Fruit fly (Drosophila melanogaster) whole organism, embryonic: Measurements from ENCODE around the gene Trm7-32.

Experiments used
- ATbp ChIP-seq: fragments of 200-800 bp; sonication (Bioruptor generic); optimal IDR thresholded peaks from 2 replicates; lab custom pipeline; 2017; ENCODE audit warnings: missing biosample characterization, mild to moderate bottlenecking, missing genetic modification characterization, missing genetic modification reagents
- Bteb2 ChIP-seq: fragments of 200-800 bp; sonication (Bioruptor generic); optimal IDR thresholded peaks from 2 replicates; lab custom pipeline; 2016; ENCODE audit warnings: missing biosample characterization, missing genetic modification characterization
- CG15479 ChIP-seq: fragments of 200-800 bp; sonication (Bioruptor generic); optimal IDR thresholded peaks from 3 replicates; lab custom pipeline; 2019; ENCODE audit warnings: missing biosample characterization, mild to moderate bottlenecking, missing genetic modification characterization, moderate library complexity
- CG15601 ChIP-seq: fragments of 200-800 bp; sonication (Bioruptor generic); optimal IDR thresholded peaks from 3 replicates; lab custom pipeline; 2019; ENCODE audit warnings: missing biosample characterization, mild to moderate bottlenecking, missing genetic modification characterization, moderate library complexity
- CG16815 ChIP-seq: fragments of 200-800 bp; sonication (Bioruptor generic); optimal IDR thresholded peaks from 3 replicates; lab custom pipeline; 2017; ENCODE audit warnings: missing biosample characterization, mild to moderate bottlenecking, missing genetic modification characterization
- CG17385 ChIP-seq: fragments of 200-800 bp; sonication (Bioruptor generic); optimal IDR thresholded peaks from 3 replicates; lab custom pipeline; 2018; ENCODE audit warnings: missing biosample characterization, mild to moderate bottlenecking, missing genetic modification characterization
- CG17568 ChIP-seq: fragments of 200-800 bp; sonication (Bioruptor generic); optimal IDR thresholded peaks from 2 replicates; lab custom pipeline; 2018; ENCODE audit warnings: missing biosample characterization, mild to moderate bottlenecking, missing genetic modification characterization, moderate library complexity
- CG18619 ChIP-seq: fragments of 200-800 bp; sonication (Bioruptor generic); optimal IDR thresholded peaks from 3 replicates; lab custom pipeline; 2017; ENCODE audit warnings: missing biosample characterization, mild to moderate bottlenecking, missing genetic modification characterization
- CG2129 ChIP-seq: fragments of 200-800 bp; sonication (Bioruptor generic); IDR thresholded peaks from 2 replicates; pipeline ENCODE4 v1.3.6; 2022; ENCODE audit warnings: missing biosample characterization, missing genetic modification characterization; ENCODE audit not compliant: partially characterized antibody
- CG2678 ChIP-seq: fragments of 200-800 bp; sonication (Bioruptor generic); optimal IDR thresholded peaks from 3 replicates; lab custom pipeline; 2019; ENCODE audit warnings: missing biosample characterization, mild to moderate bottlenecking, missing genetic modification characterization, moderate library complexity
- CG3995 ChIP-seq: fragments of 200-800 bp; sonication (Bioruptor generic); optimal IDR thresholded peaks from 3 replicates; lab custom pipeline; 2016; ENCODE audit warnings: missing biosample characterization, missing genetic modification characterization
- CG4282 ChIP-seq: fragments of 200-800 bp; sonication (Bioruptor generic); optimal IDR thresholded peaks from 2 replicates; lab custom pipeline; 2016; ENCODE audit warnings: missing biosample characterization, missing genetic modification characterization
- CG6175 ChIP-seq: fragments of 200-800 bp; sonication (Bioruptor generic); IDR thresholded peaks from 3 replicates; pipeline ENCODE4 v1.3.6; 2022; ENCODE audit warnings: missing biosample characterization, missing genetic modification characterization
- CG6683 ChIP-seq: fragments of 200-800 bp; sonication (Bioruptor generic); optimal IDR thresholded peaks from 2 replicates; lab custom pipeline; 2017; ENCODE audit warnings: missing biosample characterization, mild to moderate bottlenecking, missing genetic modification characterization, missing genetic modification reagents
- CG9609 ChIP-seq: fragments of 200-800 bp; sonication (Bioruptor generic); optimal IDR thresholded peaks from 3 replicates; lab custom pipeline; 2016; ENCODE audit warnings: missing biosample characterization, missing genetic modification characterization
- CHES-1-like ChIP-seq: fragments of 200-800 bp; sonication (Bioruptor generic); optimal IDR thresholded peaks from 2 replicates; lab custom pipeline; 2016; ENCODE audit warnings: missing biosample characterization, missing genetic modification characterization
- Camta ChIP-seq: fragments of 200-800 bp; sonication (Bioruptor generic); optimal IDR thresholded peaks from 2 replicates; lab custom pipeline; 2016; ENCODE audit warnings: missing biosample characterization, missing genetic modification characterization
- CrebB ChIP-seq: fragments of 200-800 bp; sonication (Bioruptor generic); optimal IDR thresholded peaks from 3 replicates; lab custom pipeline; 2018; ENCODE audit warnings: missing biosample characterization, mild to moderate bottlenecking, missing genetic modification characterization
- Jarid2 ChIP-seq: fragments of 200-800 bp; sonication (Bioruptor generic); optimal IDR thresholded peaks from 3 replicates; lab custom pipeline; 2017; ENCODE audit warnings: mild to moderate bottlenecking, missing biosample characterization, missing genetic modification reagents, missing genetic modification characterization
- MBD-R2 ChIP-seq: fragments of 200-800 bp; sonication (Bioruptor generic); IDR thresholded peaks from 2 replicates; pipeline ENCODE4 v1.3.6; 2022; ENCODE audit warnings: missing biosample characterization, missing genetic modification characterization
- MESR4 ChIP-seq: fragments of 200-800 bp; sonication (Bioruptor generic); optimal IDR thresholded peaks from 2 replicates; lab custom pipeline; 2018; ENCODE audit warnings: missing biosample characterization, mild to moderate bottlenecking, missing genetic modification characterization, moderate library complexity
- Mrtf ChIP-seq: fragments of 200-800 bp; sonication (Bioruptor generic); IDR thresholded peaks from 3 replicates; pipeline ENCODE4 v1.3.6; 2022; ENCODE audit warnings: missing biosample characterization, missing genetic modification characterization
- Myb ChIP-seq: fragments of 200-800 bp; sonication (Bioruptor generic); optimal IDR thresholded peaks from 2 replicates; lab custom pipeline; 2016; ENCODE audit warnings: missing biosample characterization, missing genetic modification characterization
- Opbp ChIP-seq: fragments of 200-800 bp; sonication (Bioruptor generic); IDR thresholded peaks from 3 replicates; pipeline ENCODE4 v1.3.6; 2022; ENCODE audit warnings: missing biosample characterization, missing genetic modification characterization; ENCODE audit not compliant: partially characterized antibody
- PHDP ChIP-seq: fragments of 200-800 bp; sonication (Bioruptor generic); optimal IDR thresholded peaks from 3 replicates; lab custom pipeline; 2018; ENCODE audit warnings: missing biosample characterization, mild to moderate bottlenecking, missing genetic modification characterization, moderate library complexity
- Rfx ChIP-seq: fragments of 200-800 bp; sonication (Bioruptor generic); IDR thresholded peaks from 2 replicates; pipeline ENCODE4 v1.3.6; 2022; ENCODE audit warnings: missing biosample characterization, missing genetic modification characterization
- Six4 ChIP-seq: fragments of 200-800 bp; sonication (Bioruptor generic); optimal IDR thresholded peaks from 2 replicates; lab custom pipeline; 2016; ENCODE audit warnings: missing biosample characterization, missing genetic modification characterization
- Sox100B ChIP-seq: fragments of 200-800 bp; sonication (Bioruptor generic); optimal IDR thresholded peaks from 3 replicates; lab custom pipeline; 2018; ENCODE audit warnings: missing biosample characterization, mild to moderate bottlenecking, missing genetic modification characterization
- az2 ChIP-seq: fragments of 200-800 bp; sonication (Bioruptor generic); optimal IDR thresholded peaks from 3 replicates; lab custom pipeline; 2016; ENCODE audit warnings: missing biosample characterization, missing genetic modification characterization
- bsh ChIP-seq, 2 experiments: fragments of 200-800 bp; sonication (Bioruptor generic); optimal IDR thresholded peaks; 2 replicates each; lab custom pipeline; 2017 to 2018; ENCODE audit warnings: mild to moderate bottlenecking in 2 of 2, missing biosample characterization in 2 of 2, missing genetic modification characterization in 2 of 2, moderate library complexity in 1 of 2
- crc ChIP-seq: fragments of 200-800 bp; sonication (Bioruptor generic); optimal IDR thresholded peaks from 2 replicates; lab custom pipeline; 2016; ENCODE audit warnings: missing biosample characterization, missing genetic modification characterization
- dm ChIP-seq: fragments of 200-800 bp; sonication (Bioruptor generic); optimal IDR thresholded peaks from 3 replicates; lab custom pipeline; 2016; ENCODE audit warnings: missing biosample characterization, missing genetic modification characterization
- dysf ChIP-seq: fragments of 200-800 bp; sonication (Bioruptor generic); IDR thresholded peaks from 3 replicates; pipeline ENCODE4 v1.3.6; 2022; ENCODE audit warnings: missing biosample characterization, missing genetic modification characterization
- gem ChIP-seq: fragments of 200-800 bp; sonication (Bioruptor generic); optimal IDR thresholded peaks from 2 replicates; lab custom pipeline; 2019; ENCODE audit warnings: missing biosample characterization, mild to moderate bottlenecking, missing genetic modification characterization, moderate library complexity
- klu ChIP-seq: fragments of 200-800 bp; sonication (Bioruptor generic); IDR thresholded peaks from 2 replicates; pipeline ENCODE4 v1.3.6; 2022; ENCODE audit warnings: missing biosample characterization, missing genetic modification characterization
- lov ChIP-seq, 2 experiments: fragments of 200-800 bp in 1 of 2; fragments of >200 bp in 1 of 2; sonication (Bioruptor generic) in 1 of 2; IDR thresholded peaks in 1 of 2; optimal IDR thresholded peaks in 1 of 2; 2 replicates in 1 of 2; 3 replicates in 1 of 2; pipeline versions ENCODE4 v1.3.6 to Lab custom; 2017 to 2022; ENCODE audit warnings: missing biosample characterization in 1 of 2, missing genetic modification characterization in 1 of 2
- pros ChIP-seq: fragments of 200-800 bp; sonication (Bioruptor generic); optimal IDR thresholded peaks from 3 replicates; lab custom pipeline; 2019; ENCODE audit warnings: missing biosample characterization, mild to moderate bottlenecking, missing genetic modification characterization, moderate library complexity
- psq ChIP-seq: fragments of 200-800 bp; sonication (Bioruptor generic); optimal IDR thresholded peaks from 2 replicates; lab custom pipeline; 2017; ENCODE audit warnings: missing biosample characterization, missing genetic modification characterization
- slbo ChIP-seq: fragments of 200-800 bp; sonication (Bioruptor generic); IDR thresholded peaks from 2 replicates; pipeline ENCODE4 v1.3.6; 2022; ENCODE audit warnings: missing biosample characterization, missing genetic modification characterization
- sna ChIP-seq: fragments of 200-800 bp; sonication (Bioruptor generic); IDR thresholded peaks from 2 replicates; pipeline ENCODE4 v1.3.6; 2022; ENCODE audit warnings: missing biosample characterization, missing genetic modification characterization; ENCODE audit not compliant: partially characterized antibody
- ssp ChIP-seq: fragments of 200-800 bp; sonication (Bioruptor generic); IDR thresholded peaks from 2 replicates; pipeline ENCODE4 v1.3.6; 2022; ENCODE audit warnings: missing biosample characterization, missing genetic modification characterization
- tio ChIP-seq: fragments of 200-800 bp; sonication (Bioruptor generic); optimal IDR thresholded peaks from 2 replicates; lab custom pipeline; 2017; ENCODE audit warnings: missing biosample characterization, missing genetic modification characterization, inconsistent platforms
- tna ChIP-seq: fragments of 200-800 bp; sonication (Bioruptor generic); IDR thresholded peaks from 2 replicates; pipeline ENCODE4 v1.3.6; 2022; ENCODE audit warnings: missing biosample characterization, missing genetic modification characterization; ENCODE audit not compliant: partially characterized antibody
- tup ChIP-seq: fragments of 200-800 bp; sonication (Bioruptor generic); optimal IDR thresholded peaks from 2 replicates; lab custom pipeline; 2016; ENCODE audit warnings: missing biosample characterization, mild to moderate bottlenecking, missing genetic modification characterization, moderate library complexity
- tx ChIP-seq: fragments of 200-800 bp; sonication (Bioruptor generic); optimal IDR thresholded peaks from 2 replicates; lab custom pipeline; 2016; ENCODE audit warnings: missing biosample characterization, missing genetic modification characterization
- vvl ChIP-seq: fragments of 200-800 bp; sonication (Bioruptor generic); IDR thresholded peaks from 2 replicates; pipeline ENCODE4 v1.3.6; 2022; ENCODE audit warnings: missing biosample characterization, missing genetic modification characterization
- wdn ChIP-seq: fragments of 200-800 bp; sonication (Bioruptor generic); IDR thresholded peaks from 2 replicates; pipeline ENCODE4 v1.3.6; 2022; ENCODE audit warnings: missing biosample characterization, missing genetic modification characterization
- wek ChIP-seq: fragments of 200-800 bp; sonication (Bioruptor generic); optimal IDR thresholded peaks from 3 replicates; lab custom pipeline; 2018; ENCODE audit warnings: missing biosample characterization, mild to moderate bottlenecking, missing genetic modification characterization, moderate library complexity

Gene Trm7-32

DNA sequence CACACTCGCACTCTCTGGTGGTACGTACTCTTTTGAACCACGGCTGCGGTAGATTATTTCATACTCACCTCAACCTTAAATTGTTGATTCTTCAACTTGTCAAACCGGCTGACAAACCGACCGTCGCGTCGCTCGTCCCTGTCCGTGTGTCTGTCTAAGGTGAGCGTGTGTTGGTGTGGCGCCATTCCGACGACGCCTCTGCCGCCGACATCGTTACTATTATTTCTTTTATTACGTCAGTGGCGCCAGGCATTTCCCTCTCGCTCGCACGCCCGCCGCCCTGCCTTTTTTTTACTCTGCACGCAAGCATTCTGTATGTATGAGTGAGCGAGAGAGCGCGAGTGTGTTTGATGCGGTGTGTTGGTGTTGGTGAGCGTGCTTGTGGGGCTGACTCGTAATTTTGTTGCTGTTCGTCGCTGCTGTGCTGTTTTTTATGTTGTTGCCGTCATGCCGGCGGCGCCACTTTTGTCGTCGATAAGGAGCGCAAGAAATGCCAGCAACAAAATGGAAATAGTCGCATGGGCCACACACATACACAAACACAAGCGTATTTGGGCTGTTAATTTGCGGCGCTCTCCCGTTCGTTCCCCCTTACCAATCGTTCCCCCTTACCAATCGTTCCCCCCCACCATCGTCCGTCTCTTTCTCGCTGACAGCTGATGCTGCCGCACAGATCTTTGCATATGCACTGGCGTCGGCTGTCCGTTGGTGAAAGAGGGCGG is 15.9 kb downstream of the Trm7-32 start (continued):
- TF ChIP-seq bsh (GFP tag; optimal IDR thresholded peaks at IDR 0.05; lab: Kevin White, UChicago) = peak in 1 of 2 experiments; percentile 58
- no peak for TF ChIP-seq CG6683 (GFP tag; lab: Kevin White, UChicago)
- TF ChIP-seq crc = no peak
- TF ChIP-seq ATbp (GFP tag; lab: Kevin White, UChicago) = no peak
- TF ChIP-seq gem (tag; lab: Kevin White, UChicago) = no peak
- TF ChIP-seq Camta (GFP tag; lab: Kevin White, UChicago) = no peak
- TF ChIP-seq dysf (GFP tag; lab: Robert Waterston, UW) = no peak; the same call in 2 of the 3 replicates
- no peak for TF ChIP-seq Myb (GFP tag; lab: Kevin White, UChicago)
- TF ChIP-seq CG4282 (GFP tag; lab: Kevin White, UChicago) = no peak
- peak; percentile 22; the same call in 1 of the 2 replicates for TF ChIP-seq MBD-R2
- TF ChIP-seq Jarid2 (GFP tag; lab: Kevin White, UChicago) = peak; percentile 15
- TF ChIP-seq CrebB (tag; lab: Kevin White, UChicago) = peak; percentile 31
- TF ChIP-seq CG17385 (GFP tag; lab: Kevin White, UChicago) = peak; percentile 30
- TF ChIP-seq Opbp (GFP tag; lab: Robert Waterston, UW) = peak; percentile 47; the same call in 2 of the 3 replicates
- TF ChIP-seq CG16815 = no peak
- peak; percentile 45 for TF ChIP-seq CG15479 (GFP tag; lab: Kevin White, UChicago)
- no peak for TF ChIP-seq wek (GFP tag; lab: Kevin White, UChicago)
- TF ChIP-seq CG18619 (GFP tag; lab: Kevin White, UChicago) = no peak
- TF ChIP-seq tna (GFP tag; lab: Robert Waterston, UW) = no peak
- no peak for TF ChIP-seq Six4 (GFP tag; lab: Kevin White, UChicago)
- TF ChIP-seq Mrtf = no peak
- TF ChIP-seq CG2129 (GFP tag; lab: Robert Waterston, UW) = no peak
- no peak for TF ChIP-seq CG3995
- peak; percentile 2 for TF ChIP-seq PHDP
- TF ChIP-seq Sox100B = no peak
- no peak for TF ChIP-seq CG15601 (tag; lab: Kevin White, UChicago)
- no peak for TF ChIP-seq CG9609
- no peak for TF ChIP-seq psq (GFP tag; lab: Kevin White, UChicago)
- TF ChIP-seq CG2678 = peak; percentile 9
- no peak for TF ChIP-seq klu
- 0 out of 2 replicates have a peak, but pooled peaks have one; percentile 7 for TF ChIP-seq wdn
- TF ChIP-seq Bteb2 (GFP tag; lab: Kevin White, UChicago) = no peak
- TF ChIP-seq lov (optimal IDR thresholded peaks at IDR 0.05; lab: Kevin White, UChicago) = no peak
- TF ChIP-seq lov (GFP tag; IDR thresholded peaks at IDR 0.05; lab: Robert Waterston, UW) = 0 out of 3 replicates have a peak, but pooled peaks have one; percentile 59
- peak; percentile 20; the same call in 1 of the 2 replicates for TF ChIP-seq Rfx (GFP tag; lab: Robert Waterston, UW)
- TF ChIP-seq tio (GFP tag; lab: Kevin White, UChicago) = no peak
- TF ChIP-seq CG17568 = no peak
- peak; percentile 37 for TF ChIP-seq CHES-1-like (GFP tag; lab: Kevin White, UChicago)
- no peak for TF ChIP-seq ssp (GFP tag; lab: Robert Waterston, UW)
- peak; percentile 86 for TF ChIP-seq pros (GFP tag; lab: Kevin White, UChicago)
- peak; percentile 13; the same call in 1 of the 2 replicates for TF ChIP-seq slbo (GFP tag; lab: Robert Waterston, UW)
- TF ChIP-seq tx (GFP tag; lab: Kevin White, UChicago) = no peak
- peak; percentile 57 for TF ChIP-seq sna (GFP tag; lab: Robert Waterston, UW)
- peak; percentile 42 for TF ChIP-seq vvl
- TF ChIP-seq MESR4 (GFP tag; lab: Kevin White, UChicago) = no peak
- TF ChIP-seq tup = no peak
- TF ChIP-seq az2 (GFP tag; lab: Kevin White, UChicago) = no peak
- TF ChIP-seq CG6175 (GFP tag; lab: Robert Waterston, UW) = peak; percentile 97
- peak; percentile 47 for TF ChIP-seq dm (GFP tag; lab: Kevin White, UChicago)
